Worm (Caenorhabditis elegans) whole organism, L3 larva: ENCODE results near the gene T16G12.8.
A peak's percentile ranks its signal among the peaks of the same experiment; 100 is the strongest.

Experiments used
- R02D3.7 ChIP-seq: fragments of 150-350 bp; optimal IDR thresholded peaks from 2 replicates; lab custom pipeline; 2014; ENCODE audit warnings: missing biosample characterization, missing genetic modification characterization
- ZK546.5 ChIP-seq: sonication (generic microtip); optimal IDR thresholded peaks from 2 replicates; lab custom pipeline; 2017; ENCODE audit warnings: missing biosample characterization, missing genetic modification characterization
- aly-2 ChIP-seq: fragments of 150-350 bp; optimal IDR thresholded peaks from 2 replicates; lab custom pipeline; 2014; ENCODE audit warnings: missing biosample characterization, missing genetic modification characterization
- ama-1 ChIP-seq: fragments of 150-350 bp; optimal IDR thresholded peaks from 2 replicates; lab custom pipeline; 2018
- ceh-16 ChIP-seq: sonication (generic microtip); optimal IDR thresholded peaks from 2 replicates; lab custom pipeline; 2017; ENCODE audit warnings: missing biosample characterization, missing genetic modification characterization
- ceh-28 ChIP-seq: fragments of 150-350 bp; optimal IDR thresholded peaks from 2 replicates; lab custom pipeline; 2014; ENCODE audit warnings: missing biosample characterization, missing genetic modification reagents, missing genetic modification characterization
- ceh-82 ChIP-seq: fragments of 150-350 bp; optimal IDR thresholded peaks from 2 replicates; lab custom pipeline; 2014; ENCODE audit warnings: missing biosample characterization, missing genetic modification characterization
- ceh-9 ChIP-seq: sonication (generic microtip); optimal IDR thresholded peaks from 2 replicates; lab custom pipeline; 2018; ENCODE audit warnings: missing biosample characterization, missing genetic modification characterization
- daf-12 ChIP-seq: fragments of 150-350 bp; optimal IDR thresholded peaks from 2 replicates; lab custom pipeline; 2014; ENCODE audit warnings: missing biosample characterization, missing genetic modification reagents, missing genetic modification characterization
- egl-27 ChIP-seq: sonication (generic microtip); optimal IDR thresholded peaks from 4 replicates; lab custom pipeline; 2017; ENCODE audit warnings: missing biosample characterization, missing genetic modification reagents, missing genetic modification characterization
- egl-5 ChIP-seq: fragments of 150-350 bp; optimal IDR thresholded peaks from 2 replicates; lab custom pipeline; 2017; ENCODE audit warnings: missing biosample characterization, missing genetic modification reagents, missing genetic modification characterization, inconsistent platforms
- elt-1 ChIP-seq: fragments of 150-350 bp; optimal IDR thresholded peaks from 2 replicates; lab custom pipeline; 2014; ENCODE audit warnings: missing biosample characterization, missing genetic modification characterization
- elt-2 ChIP-seq: sonication (generic microtip); optimal IDR thresholded peaks from 2 replicates; lab custom pipeline; 2016; ENCODE audit warnings: missing genetic modification reagents, mild to moderate bottlenecking, missing genetic modification characterization, missing compliant biosample characterization
- elt-3 ChIP-seq, 3 experiments: fragments of 150-350 bp in 1 of 3; sonication (generic microtip) in 2 of 3; optimal IDR thresholded peaks; 2 replicates in 2 of 3; 4 replicates in 1 of 3; lab custom pipeline; 2014 to 2017; ENCODE audit warnings: missing biosample characterization in 3 of 3, missing genetic modification characterization in 3 of 3
- eor-1 ChIP-seq, 2 experiments: fragments of 150-350 bp; optimal IDR thresholded peaks; 2 replicates each; lab custom pipeline; 2014 to 2018; ENCODE audit warnings: missing biosample characterization in 2 of 2, missing genetic modification characterization in 2 of 2
- fkh-10 ChIP-seq: sonication (generic microtip); optimal IDR thresholded peaks from 2 replicates; lab custom pipeline; 2017; ENCODE audit warnings: missing biosample characterization, missing genetic modification reagents, missing genetic modification characterization
- fkh-2 ChIP-seq: fragments of 150-350 bp; optimal IDR thresholded peaks from 2 replicates; lab custom pipeline; 2014; ENCODE audit warnings: missing biosample characterization, missing genetic modification reagents, missing genetic modification characterization
- fos-1 ChIP-seq: fragments of 150-350 bp; optimal IDR thresholded peaks from 2 replicates; lab custom pipeline; 2014; ENCODE audit warnings: missing biosample characterization, missing genetic modification characterization
- hmg-11 ChIP-seq: sonication (generic microtip); optimal IDR thresholded peaks from 2 replicates; lab custom pipeline; 2016; ENCODE audit warnings: missing genetic modification characterization, missing compliant biosample characterization
- jun-1 ChIP-seq: fragments of 150-350 bp; optimal IDR thresholded peaks from 2 replicates; lab custom pipeline; 2014; ENCODE audit warnings: missing biosample characterization, missing genetic modification reagents, missing genetic modification characterization
- lin-15B ChIP-seq: fragments of 150-350 bp; optimal IDR thresholded peaks from 2 replicates; lab custom pipeline; 2014; ENCODE audit warnings: missing biosample characterization, missing genetic modification characterization
- lin-39 ChIP-seq: fragments of 150-350 bp; optimal IDR thresholded peaks from 2 replicates; lab custom pipeline; 2018; ENCODE audit warnings: missing biosample characterization, missing genetic modification reagents, missing genetic modification characterization
- lsy-12 ChIP-seq: sonication (generic microtip); optimal IDR thresholded peaks from 2 replicates; lab custom pipeline; 2016; ENCODE audit warnings: mild to moderate bottlenecking, missing genetic modification characterization, missing compliant biosample characterization
- mdl-1 ChIP-seq: fragments of 150-350 bp; optimal IDR thresholded peaks from 2 replicates; lab custom pipeline; 2014; ENCODE audit warnings: missing biosample characterization, missing genetic modification characterization
- mml-1 ChIP-seq: fragments of 150-350 bp; sonication (generic microtip); optimal IDR thresholded peaks from 3 replicates; lab custom pipeline; 2014; ENCODE audit warnings: missing biosample characterization, missing genetic modification characterization
- nfya-1 ChIP-seq: sonication (generic microtip); optimal IDR thresholded peaks from 2 replicates; lab custom pipeline; 2017; ENCODE audit warnings: missing genetic modification characterization, mild to moderate bottlenecking, missing compliant biosample characterization, antibody characterized with exemption, moderate library complexity; ENCODE audit not compliant: insufficient read depth
- nhr-11 ChIP-seq: fragments of 150-350 bp; optimal IDR thresholded peaks from 2 replicates; lab custom pipeline; 2014; ENCODE audit warnings: missing biosample characterization, missing genetic modification characterization
- nhr-12 ChIP-seq: fragments of 150-350 bp; optimal IDR thresholded peaks from 2 replicates; lab custom pipeline; 2014; ENCODE audit warnings: missing biosample characterization, missing genetic modification characterization
- nhr-23 ChIP-seq: fragments of 150-350 bp; optimal IDR thresholded peaks from 2 replicates; lab custom pipeline; 2014; ENCODE audit warnings: missing biosample characterization, missing genetic modification reagents, missing genetic modification characterization
- nhr-237 ChIP-seq: fragments of 150-350 bp; optimal IDR thresholded peaks from 2 replicates; lab custom pipeline; 2014; ENCODE audit warnings: missing biosample characterization, missing genetic modification characterization
- nhr-25 ChIP-seq: sonication (generic microtip); optimal IDR thresholded peaks from 2 replicates; lab custom pipeline; 2017; ENCODE audit warnings: missing biosample characterization, missing genetic modification characterization
- nhr-28 ChIP-seq: fragments of 150-350 bp; optimal IDR thresholded peaks from 2 replicates; lab custom pipeline; 2014; ENCODE audit warnings: missing biosample characterization, missing genetic modification characterization
- nhr-43 ChIP-seq: sonication (generic microtip); optimal IDR thresholded peaks from 2 replicates; lab custom pipeline; 2016; ENCODE audit warnings: mild to moderate bottlenecking, missing genetic modification characterization, missing compliant biosample characterization; ENCODE audit not compliant: poor library complexity, severe bottlenecking
- nhr-67 ChIP-seq: fragments of 150-350 bp; optimal IDR thresholded peaks from 2 replicates; lab custom pipeline; 2014; ENCODE audit warnings: missing biosample characterization, missing genetic modification characterization
- nhr-76 ChIP-seq: fragments of 150-350 bp; sonication (generic microtip); optimal IDR thresholded peaks from 5 replicates; lab custom pipeline; 2014; ENCODE audit warnings: missing biosample characterization, missing genetic modification characterization
- nhr-77 ChIP-seq: fragments of 150-350 bp; optimal IDR thresholded peaks from 2 replicates; lab custom pipeline; 2014; ENCODE audit warnings: missing biosample characterization, missing genetic modification characterization
- pha-4 ChIP-seq: fragments of 150-350 bp; optimal IDR thresholded peaks from 2 replicates; lab custom pipeline; 2014; ENCODE audit warnings: missing biosample characterization, missing genetic modification reagents, missing genetic modification characterization
- pqm-1 ChIP-seq: fragments of 150-350 bp; optimal IDR thresholded peaks from 2 replicates; lab custom pipeline; 2017; ENCODE audit warnings: missing biosample characterization, missing genetic modification characterization, inconsistent platforms
- sea-2 ChIP-seq: fragments of 150-350 bp; sonication (generic microtip); optimal IDR thresholded peaks from 4 replicates; lab custom pipeline; 2014; ENCODE audit warnings: missing biosample characterization, missing genetic modification reagents, missing genetic modification characterization
- skn-1 ChIP-seq: fragments of 150-350 bp; optimal IDR thresholded peaks from 2 replicates; lab custom pipeline; 2014; ENCODE audit warnings: missing biosample characterization, missing genetic modification characterization
- snpc-4 ChIP-seq: fragments of 150-350 bp; optimal IDR thresholded peaks from 2 replicates; lab custom pipeline; 2014; ENCODE audit warnings: missing biosample characterization, missing genetic modification characterization
- tbx-2 ChIP-seq: sonication (generic microtip); optimal IDR thresholded peaks from 2 replicates; lab custom pipeline; 2016; ENCODE audit warnings: mild to moderate bottlenecking, missing genetic modification characterization, missing compliant biosample characterization
- unc-39 ChIP-seq: sonication (generic microtip); optimal IDR thresholded peaks from 4 replicates; lab custom pipeline; 2017; ENCODE audit warnings: missing biosample characterization, missing genetic modification characterization
- unc-62 ChIP-seq: fragments of 150-350 bp; sonication (generic microtip); optimal IDR thresholded peaks from 4 replicates; lab custom pipeline; 2014; ENCODE audit warnings: missing biosample characterization, missing genetic modification reagents, missing genetic modification characterization
- zag-1 ChIP-seq: fragments of 150-350 bp; optimal IDR thresholded peaks from 2 replicates; lab custom pipeline; 2014; ENCODE audit warnings: missing biosample characterization, missing genetic modification characterization
- ztf-11 ChIP-seq: fragments of 150-350 bp; optimal IDR thresholded peaks from 2 replicates; lab custom pipeline; 2014; ENCODE audit warnings: missing biosample characterization, missing genetic modification characterization
- ztf-4 ChIP-seq: fragments of 150-350 bp; optimal IDR thresholded peaks from 2 replicates; lab custom pipeline; 2014; ENCODE audit warnings: missing biosample characterization, missing genetic modification characterization

T16G12.8 gene

DNA sequence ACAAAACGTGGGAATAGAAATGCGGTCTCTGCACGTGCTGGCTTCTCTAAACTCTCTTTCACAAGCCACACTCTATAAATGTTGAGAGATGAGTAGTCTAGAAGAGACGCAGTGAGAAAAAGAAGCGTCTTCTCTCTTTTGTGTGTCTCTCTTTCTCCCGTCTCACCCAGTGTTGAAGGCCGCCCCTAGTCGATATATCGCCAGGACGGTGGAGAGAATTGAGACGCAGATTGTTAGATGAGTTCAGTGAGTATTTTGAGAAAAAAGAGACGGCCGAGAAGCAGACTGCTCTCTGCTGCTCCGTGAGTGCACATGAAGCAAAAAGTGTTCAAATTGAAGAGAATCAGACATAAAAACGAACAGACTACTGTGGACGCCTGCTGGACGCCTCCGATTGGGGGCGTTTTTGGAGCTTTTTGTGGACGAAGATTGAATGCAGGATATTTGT lies 37.4 kb downstream of the T16G12.8 start:
- TF ChIP-seq nhr-25 (tag; lab: Kevin White, UChicago) (peak; percentile 90), ceh-16 (no peak), lsy-12 (peak; percentile 76), snpc-4 (tag; lab: Kevin White, UChicago) (peak; percentile 52), jun-1 (peak; percentile 90), zag-1 (tag; lab: Kevin White, UChicago) (peak; percentile 66), unc-39 (tag; lab: Kevin White, UChicago) (no peak), eor-1 (tag; optimal IDR thresholded peaks at IDR 0.05; lab: Kevin White, UChicago) (no peak), ztf-4 (tag; lab: Kevin White, UChicago) (no peak), mdl-1 (tag; lab: Kevin White, UChicago) (peak; percentile 96), ZK546.5 (no peak), elt-1 (tag; lab: Kevin White, UChicago) (peak; percentile 54), nhr-237 (tag; lab: Kevin White, UChicago) (no peak), ztf-11 (tag; lab: Kevin White, UChicago) (no peak), ceh-82 (tag; lab: Kevin White, UChicago) (peak; percentile 85), nfya-1 (tag; lab: Kevin White, UChicago) (peak; percentile 99), nhr-77 (tag; lab: Kevin White, UChicago) (peak; percentile 80), nhr-67 (no peak), hmg-11 (tag; lab: Kevin White, UChicago) (peak; percentile 99), unc-62 (peak; percentile 96), nhr-23 (tag; lab: Kevin White, UChicago) (peak; percentile 79), nhr-11 (tag; lab: Kevin White, UChicago) (peak; percentile 16), lin-15B (tag; lab: Kevin White, UChicago) (peak; percentile 76), ama-1 (lab: Kevin White, UChicago) (no peak), nhr-76 (tag; lab: Kevin White, UChicago) (no peak), egl-27 (tag; lab: Kevin White, UChicago) (peak; percentile 47), tbx-2 (peak; percentile 67), fkh-10 (GFP tag; lab: Kevin White, UChicago) (no peak), R02D3.7 (peak; percentile 77), fos-1 (tag; lab: Kevin White, UChicago) (no peak), nhr-43 (tag; lab: Kevin White, UChicago) (peak; percentile 77), mml-1 (tag; lab: Kevin White, UChicago) (no peak), lin-39 (tag; lab: Kevin White, UChicago) (peak; percentile 83), ceh-28 (peak; percentile 95), egl-5 (tag; lab: Kevin White, UChicago) (peak; percentile 80), fkh-2 (no peak), nhr-28 (tag; lab: Kevin White, UChicago) (no peak), ceh-9 (no peak), pqm-1 (tag; lab: Kevin White, UChicago) (peak; percentile 72), pha-4 (tag; lab: Kevin White, UChicago) (peak; percentile 96), nhr-12 (no peak), aly-2 (tag; lab: Kevin White, UChicago) (no peak), elt-3 (tag; optimal IDR thresholded peaks at IDR 0.05; lab: Kevin White, UChicago) (no peak), daf-12 (tag; lab: Kevin White, UChicago) (no peak), skn-1 (peak; percentile 62), elt-2 (tag; lab: Kevin White, UChicago) (peak; percentile 78), sea-2 (no peak)
- TF ChIP-seq, all 47 proteins: peak for 26
